Worm (Caenorhabditis elegans) whole organism, L2 larva: Measurements from ENCODE around the gene R13D11.3.

Experiments used
- R02D3.7 ChIP-seq: fragments of 150-350 bp; optimal IDR thresholded peaks from 2 replicates; lab custom pipeline; 2014; ENCODE audit warnings: missing biosample characterization, missing genetic modification characterization
- egl-27 ChIP-seq: sonication (generic microtip); optimal IDR thresholded peaks from 3 replicates; lab custom pipeline; 2017; ENCODE audit warnings: missing biosample characterization, missing genetic modification reagents, missing genetic modification characterization
- lin-39 ChIP-seq: fragments of 150-350 bp; optimal IDR thresholded peaks from 2 replicates; lab custom pipeline; 2014; ENCODE audit warnings: missing biosample characterization, missing genetic modification reagents, missing genetic modification characterization
- mdl-1 ChIP-seq, 2 experiments: fragments of 150-350 bp in 1 of 2; sonication (generic microtip) in 1 of 2; optimal IDR thresholded peaks; 2 replicates each; lab custom pipeline; 2017; ENCODE audit warnings: missing biosample characterization in 2 of 2, missing genetic modification characterization in 2 of 2
- nhr-6 ChIP-seq: fragments of 150-350 bp; optimal IDR thresholded peaks from 2 replicates; lab custom pipeline; 2014; ENCODE audit warnings: missing biosample characterization, missing genetic modification characterization
- unc-39 ChIP-seq: fragments of 150-350 bp; optimal IDR thresholded peaks from 2 replicates; lab custom pipeline; 2014; ENCODE audit warnings: missing biosample characterization, missing genetic modification characterization
- ztf-11 ChIP-seq: sonication (generic microtip); optimal IDR thresholded peaks from 2 replicates; lab custom pipeline; 2017; ENCODE audit warnings: missing biosample characterization, missing genetic modification characterization

DNA sequence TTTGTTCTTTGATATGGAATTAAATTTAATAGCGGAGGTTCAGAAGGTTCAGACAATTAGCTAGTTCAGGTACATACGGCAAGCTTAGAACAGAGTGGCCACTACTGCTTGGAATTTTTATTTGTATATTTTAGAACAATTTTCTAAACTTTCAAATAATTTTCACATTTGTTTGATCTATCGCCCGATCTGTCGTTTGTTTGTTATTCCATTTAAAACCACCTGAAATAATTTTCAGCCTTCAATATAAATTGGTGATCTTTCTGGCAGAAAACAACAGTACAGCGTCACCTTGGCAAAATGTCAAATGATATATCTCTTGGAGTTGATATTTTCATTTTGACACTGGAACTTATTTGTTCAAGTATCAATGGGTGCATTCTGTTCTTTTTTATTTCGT is at the start of gene R13D11.3:
- no peak for TF ChIP-seq mdl-1 (tag; optimal IDR thresholded peaks at IDR 0.05; lab: Kevin White, UChicago)
- no peak for TF ChIP-seq egl-27 (tag; lab: Kevin White, UChicago)
- TF ChIP-seq unc-39 (tag; lab: Kevin White, UChicago) = no peak
- TF ChIP-seq R02D3.7 (tag; lab: Kevin White, UChicago) = no peak
- no peak for TF ChIP-seq ztf-11 (tag; lab: Kevin White, UChicago)
- TF ChIP-seq lin-39 (tag; lab: Kevin White, UChicago) = no peak
- no peak for TF ChIP-seq nhr-6
